Worm (Caenorhabditis elegans) whole organism, mixed stage, embryonic: ENCODE data around the gene gpn-1.

ENCODE experiments used
- M03D4.4 ChIP-seq: sonication (generic microtip); optimal IDR thresholded peaks from 2 replicates; lab custom pipeline; 2017; ENCODE audit warnings: mild to moderate bottlenecking, missing genetic modification characterization, missing compliant biosample characterization
- bed-3 ChIP-seq: fragments of 200-800 bp; sonication (Bioruptor generic); optimal IDR thresholded peaks from 3 replicates; lab custom pipeline; 2018; ENCODE audit warnings: mild to moderate bottlenecking, missing genetic modification characterization, moderate library complexity, missing compliant biosample characterization
- blmp-1 ChIP-seq: fragments of 150-350 bp; optimal IDR thresholded peaks from 2 replicates; lab custom pipeline; 2014; ENCODE audit warnings: missing biosample characterization, missing genetic modification characterization
- ceh-39 ChIP-seq: fragments of 150-350 bp; optimal IDR thresholded peaks from 2 replicates; lab custom pipeline; 2014; ENCODE audit warnings: missing biosample characterization, missing genetic modification characterization
- ceh-43 ChIP-seq: fragments of 200-800 bp; sonication (Bioruptor generic); optimal IDR thresholded peaks from 2 replicates; lab custom pipeline; 2018; ENCODE audit warnings: mild to moderate bottlenecking, missing genetic modification characterization, moderate library complexity, missing compliant biosample characterization
- ces-1 ChIP-seq: fragments of 150-350 bp; optimal IDR thresholded peaks from 2 replicates; lab custom pipeline; 2014; ENCODE audit warnings: missing biosample characterization, missing genetic modification reagents, missing genetic modification characterization
- cnd-1 ChIP-seq: fragments of 200-800 bp; sonication (Bioruptor generic); optimal IDR thresholded peaks from 2 replicates; lab custom pipeline; 2018; ENCODE audit warnings: mild to moderate bottlenecking, missing genetic modification characterization, missing compliant biosample characterization
- drap-1 ChIP-seq: fragments of 200-800 bp; sonication (Bioruptor generic); optimal IDR thresholded peaks from 3 replicates; lab custom pipeline; 2018; ENCODE audit warnings: mild to moderate bottlenecking, missing genetic modification characterization, missing compliant biosample characterization
- elt-1 ChIP-seq: sonication (generic microtip); optimal IDR thresholded peaks from 2 replicates; lab custom pipeline; 2017; ENCODE audit warnings: missing genetic modification characterization, mild to moderate bottlenecking, missing compliant biosample characterization, antibody characterized with exemption, moderate library complexity, borderline replicate concordance; ENCODE audit not compliant: insufficient read depth
- elt-3 ChIP-seq: fragments of 150-350 bp; optimal IDR thresholded peaks from 2 replicates; lab custom pipeline; 2014; ENCODE audit warnings: missing biosample characterization, missing genetic modification characterization
- flh-1 ChIP-seq: fragments of 200-800 bp; sonication (Bioruptor generic); optimal IDR thresholded peaks from 2 replicates; lab custom pipeline; 2018; ENCODE audit warnings: mild to moderate bottlenecking, missing genetic modification characterization, moderate library complexity, missing compliant biosample characterization
- ham-2 ChIP-seq: fragments of 200-800 bp; sonication (Bioruptor generic); optimal IDR thresholded peaks from 2 replicates; lab custom pipeline; 2018; ENCODE audit warnings: mild to moderate bottlenecking, missing genetic modification characterization, missing compliant biosample characterization
- hlh-1 ChIP-seq: fragments of 150-350 bp; optimal IDR thresholded peaks from 2 replicates; lab custom pipeline; 2014; ENCODE audit warnings: missing biosample characterization, missing genetic modification reagents, missing genetic modification characterization
- lin-13 ChIP-seq: fragments of 150-350 bp; optimal IDR thresholded peaks from 2 replicates; lab custom pipeline; 2014; ENCODE audit warnings: missing biosample characterization, missing genetic modification characterization
- lin-32 ChIP-seq: fragments of 200-800 bp; sonication (Bioruptor generic); optimal IDR thresholded peaks from 2 replicates; lab custom pipeline; 2018; ENCODE audit warnings: mild to moderate bottlenecking, missing genetic modification characterization, missing compliant biosample characterization
- lsy-2 ChIP-seq: fragments of 150-350 bp; optimal IDR thresholded peaks from 2 replicates; lab custom pipeline; 2014; ENCODE audit warnings: missing biosample characterization, missing genetic modification characterization
- mab-5 ChIP-seq: fragments of 150-350 bp; optimal IDR thresholded peaks from 2 replicates; lab custom pipeline; 2014; ENCODE audit warnings: missing biosample characterization, missing genetic modification characterization
- mep-1 ChIP-seq: fragments of 150-350 bp; optimal IDR thresholded peaks from 2 replicates; lab custom pipeline; 2017; ENCODE audit warnings: missing biosample characterization, missing genetic modification reagents, missing genetic modification characterization, inconsistent platforms
- mls-2 ChIP-seq: sonication (generic microtip); optimal IDR thresholded peaks from 2 replicates; lab custom pipeline; 2016; ENCODE audit warnings: mild to moderate bottlenecking, missing genetic modification characterization, moderate library complexity, missing compliant biosample characterization
- nhr-2 ChIP-seq: fragments of 150-350 bp; optimal IDR thresholded peaks from 2 replicates; lab custom pipeline; 2014; ENCODE audit warnings: missing biosample characterization, missing genetic modification characterization
- nhr-237 ChIP-seq: fragments of 150-350 bp; optimal IDR thresholded peaks from 2 replicates; lab custom pipeline; 2014; ENCODE audit warnings: missing biosample characterization, missing genetic modification characterization
- nhr-28 ChIP-seq: fragments of 150-350 bp; optimal IDR thresholded peaks from 2 replicates; lab custom pipeline; 2014; ENCODE audit warnings: missing biosample characterization, missing genetic modification characterization
- pha-4 ChIP-seq: fragments of 150-350 bp; optimal IDR thresholded peaks from 2 replicates; lab custom pipeline; 2018; ENCODE audit warnings: missing biosample characterization, missing genetic modification reagents, missing genetic modification characterization
- sem-2 ChIP-seq: fragments of 200-800 bp; sonication (Bioruptor generic); optimal IDR thresholded peaks from 2 replicates; lab custom pipeline; 2018; ENCODE audit warnings: mild to moderate bottlenecking, missing genetic modification characterization, missing compliant biosample characterization
- sptf-1 ChIP-seq: sonication (generic microtip); optimal IDR thresholded peaks from 2 replicates; lab custom pipeline; 2017; ENCODE audit warnings: mild to moderate bottlenecking, missing genetic modification characterization, moderate library complexity, missing compliant biosample characterization
- tbx-8 ChIP-seq: fragments of 200-800 bp; sonication (Bioruptor generic); optimal IDR thresholded peaks from 2 replicates; lab custom pipeline; 2018; ENCODE audit warnings: mild to moderate bottlenecking, missing genetic modification characterization, moderate library complexity, missing compliant biosample characterization
- unc-120 ChIP-seq: sonication (generic microtip); optimal IDR thresholded peaks from 2 replicates; lab custom pipeline; 2017; ENCODE audit warnings: missing genetic modification characterization, missing compliant biosample characterization; ENCODE audit not compliant: poor library complexity, severe bottlenecking
- unc-62 ChIP-seq: fragments of 150-350 bp; optimal IDR thresholded peaks from 2 replicates; lab custom pipeline; 2014; ENCODE audit warnings: missing biosample characterization, missing genetic modification reagents, missing genetic modification characterization
- zip-8 ChIP-seq: fragments of 150-350 bp; optimal IDR thresholded peaks from 2 replicates; lab custom pipeline; 2014; ENCODE audit warnings: missing biosample characterization, missing genetic modification characterization

Gene gpn-1

DNA sequence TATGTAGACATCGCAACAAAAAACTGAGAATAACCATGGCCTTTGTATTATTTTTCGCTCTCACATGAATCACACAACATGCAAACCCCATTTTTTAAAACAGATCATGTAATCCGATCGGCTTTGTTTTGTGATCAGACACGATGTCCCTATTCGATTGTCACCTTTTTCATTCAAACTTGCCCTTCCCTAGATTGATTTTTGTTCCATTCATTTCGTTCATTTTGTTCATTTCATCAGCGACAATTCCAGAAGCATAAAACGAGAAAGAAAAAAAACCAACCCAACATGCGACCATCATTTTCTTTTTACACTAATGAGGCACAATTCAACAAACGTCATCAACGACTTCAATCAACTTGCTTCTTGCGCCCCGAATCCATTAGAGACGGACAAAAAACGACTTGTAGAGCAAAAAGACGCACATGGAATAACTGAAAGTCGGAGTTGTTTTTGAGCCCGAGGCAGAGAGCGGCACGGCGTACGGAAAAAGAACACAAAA lies 30.5 kb upstream of the gpn-1 start, which contains the start of gene F59D12.3:
Gene F59D12.3 (minus strand): TSS at position 51 of the 502 bp plus-strand sequence.
- TF ChIP-seq M03D4.4 (tag; lab: Kevin White, UChicago) = no peak
- no peak for TF ChIP-seq ham-2
- TF ChIP-seq nhr-28 = no peak
- no peak for TF ChIP-seq bed-3 (GFP tag; lab: Kevin White, UChicago)
- TF ChIP-seq unc-62 (GFP tag; lab: Kevin White, UChicago) = no peak
- no peak for TF ChIP-seq nhr-237 (tag; lab: Kevin White, UChicago)
- no peak for TF ChIP-seq mep-1 (tag; lab: Kevin White, UChicago)

DNA sequence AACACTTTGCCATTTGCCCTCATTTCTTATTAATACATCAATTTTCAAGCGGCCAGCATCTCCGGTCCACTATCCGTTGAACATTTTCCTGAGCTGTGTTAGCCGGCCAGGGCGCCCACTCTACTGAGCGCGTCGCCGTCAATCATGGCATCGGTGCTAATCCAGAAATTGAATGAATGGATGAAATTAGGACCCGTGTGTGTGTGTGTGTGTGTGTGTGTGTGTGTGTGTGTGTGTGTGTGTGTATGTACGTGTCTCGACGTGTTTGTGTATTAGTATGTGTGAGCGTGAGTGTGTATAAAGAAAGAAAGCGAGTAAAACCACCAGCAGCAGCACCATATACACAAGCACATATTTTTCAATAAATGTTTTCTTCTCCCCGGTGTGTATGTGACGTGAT lies 28.3 kb upstream of the gpn-1 start:
- peak; percentile 2 for TF ChIP-seq M03D4.4 (tag; lab: Kevin White, UChicago)
- TF ChIP-seq unc-120 = no peak
- TF ChIP-seq ces-1 = peak; percentile 61
- peak; percentile 12 for TF ChIP-seq sptf-1 (tag; lab: Kevin White, UChicago)
- peak; percentile 11 for TF ChIP-seq lin-32 (GFP tag; lab: Kevin White, UChicago)
- peak; percentile 27 for TF ChIP-seq cnd-1 (tag; lab: Kevin White, UChicago)
- no peak for TF ChIP-seq lin-13 (tag; lab: Kevin White, UChicago)
- TF ChIP-seq flh-1 (GFP tag; lab: Kevin White, UChicago) = no peak

DNA sequence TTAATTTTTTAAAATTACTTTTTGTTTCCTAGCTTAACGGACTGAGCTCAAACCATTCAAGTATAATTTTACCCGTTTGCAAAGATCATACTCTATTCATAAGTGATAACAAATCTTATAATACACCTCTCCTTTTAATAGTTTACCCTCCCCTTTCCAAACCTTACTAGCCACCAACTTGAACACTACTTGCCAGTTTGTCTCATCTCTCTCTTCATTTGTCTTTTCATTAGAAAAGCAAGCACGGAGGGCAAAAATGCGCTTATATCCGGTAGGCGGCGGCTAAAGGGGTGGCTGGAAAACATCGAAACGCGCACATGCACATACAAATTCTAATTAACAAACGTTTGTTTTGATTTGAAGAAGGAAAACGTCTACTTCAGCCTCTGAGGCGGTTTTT lies 26.5 kb upstream of the gpn-1 start:
- TF ChIP-seq mls-2 (no peak), unc-120 (no peak), pha-4 (tag; lab: Kevin White, UChicago) (no peak)

DNA sequence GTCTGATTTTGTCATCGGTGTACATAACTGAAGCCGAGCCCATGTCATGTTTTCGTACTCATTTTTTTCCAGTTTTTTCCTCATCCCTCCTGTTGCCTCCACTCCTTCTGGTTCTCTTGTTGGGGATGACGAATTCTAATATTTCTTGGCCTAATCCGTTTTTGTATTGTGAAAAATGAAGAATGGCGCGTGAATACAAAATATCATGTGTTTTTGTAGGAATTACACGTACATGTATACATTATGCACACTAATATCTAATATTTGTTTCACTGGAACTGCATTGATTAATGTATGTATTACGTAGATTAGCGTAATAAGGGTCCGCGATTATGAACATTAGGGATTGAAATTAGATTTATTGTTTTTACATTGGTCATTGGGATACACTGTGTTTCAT lies 25.9 kb upstream of the gpn-1 start:
- no peak for TF ChIP-seq nhr-28
- TF ChIP-seq sptf-1 (tag; lab: Kevin White, UChicago) = no peak
- TF ChIP-seq mls-2 = no peak
- TF ChIP-seq elt-1 (tag; lab: Kevin White, UChicago) = no peak
- TF ChIP-seq drap-1 (GFP tag; lab: Kevin White, UChicago) = no peak
- TF ChIP-seq sem-2 (GFP tag; lab: Kevin White, UChicago) = no peak
- TF ChIP-seq mep-1 (tag; lab: Kevin White, UChicago) = no peak
- TF ChIP-seq hlh-1 (tag; lab: Kevin White, UChicago) = no peak
- TF ChIP-seq elt-3 (tag; lab: Kevin White, UChicago) = no peak
- no peak for TF ChIP-seq lsy-2 (tag; lab: Kevin White, UChicago)
- no peak for TF ChIP-seq nhr-2 (tag; lab: Kevin White, UChicago)
- TF ChIP-seq tbx-8 (GFP tag; lab: Kevin White, UChicago) = no peak
- no peak for TF ChIP-seq blmp-1 (tag; lab: Kevin White, UChicago)
- no peak for TF ChIP-seq flh-1 (GFP tag; lab: Kevin White, UChicago)
- no peak for TF ChIP-seq lin-32 (GFP tag; lab: Kevin White, UChicago)
- TF ChIP-seq mab-5 (tag; lab: Kevin White, UChicago) = no peak
- TF ChIP-seq ceh-43 (GFP tag; lab: Kevin White, UChicago) = no peak
- TF ChIP-seq, all 35 proteins: peak for 0

DNA sequence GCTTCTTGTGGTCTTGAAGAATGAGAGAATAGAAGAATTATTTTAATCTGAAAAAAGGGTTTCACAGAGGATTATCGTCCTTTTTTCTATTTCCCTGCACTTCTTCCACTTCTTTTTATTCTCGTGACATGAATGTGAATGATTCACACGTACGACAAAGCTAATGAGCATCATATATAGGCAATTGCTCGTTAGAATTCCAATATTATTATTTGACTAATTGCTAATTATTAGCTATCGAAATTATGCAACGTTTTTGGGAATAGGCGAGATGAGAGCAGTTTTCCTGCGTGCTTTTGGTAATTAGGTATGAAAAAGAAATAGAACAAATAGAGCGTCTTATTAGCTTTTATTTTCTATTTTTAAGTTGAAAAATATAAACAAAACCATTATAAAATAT lies 23.7 kb upstream of the gpn-1 start:
- TF ChIP-seq ces-1 (no peak), ceh-39 (tag; lab: Kevin White, UChicago) (no peak), M03D4.4 (tag; lab: Kevin White, UChicago) (no peak), tbx-8 (GFP tag; lab: Kevin White, UChicago) (no peak), nhr-2 (tag; lab: Kevin White, UChicago) (no peak), nhr-237 (tag; lab: Kevin White, UChicago) (no peak), zip-8 (tag; lab: Kevin White, UChicago) (no peak), elt-3 (tag; lab: Kevin White, UChicago) (no peak), lsy-2 (tag; lab: Kevin White, UChicago) (no peak), cnd-1 (tag; lab: Kevin White, UChicago) (no peak)
- TF ChIP-seq, all 35 proteins: peak for 0

DNA sequence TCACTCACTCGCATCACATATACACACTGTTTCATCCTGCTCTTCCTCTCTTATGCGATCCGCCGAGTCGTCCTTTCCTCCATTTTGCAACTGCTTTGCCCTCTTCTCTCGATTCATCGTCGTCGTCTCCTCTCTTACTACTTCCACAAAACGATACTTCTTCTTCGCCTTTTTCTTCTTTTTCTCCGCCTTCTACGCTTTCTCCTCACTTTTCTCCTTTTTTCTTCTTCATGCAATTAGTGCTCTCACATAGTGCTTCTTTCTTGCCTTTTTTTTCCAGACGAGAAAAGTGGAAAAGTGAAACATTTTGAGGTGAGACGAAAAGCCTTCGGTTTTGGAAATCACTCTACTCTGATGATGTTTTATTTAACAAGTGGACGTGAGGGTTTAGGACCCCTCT lies 21.9 kb upstream of the gpn-1 start:
- no peak for TF ChIP-seq elt-1 (tag; lab: Kevin White, UChicago)
- TF ChIP-seq ces-1 = peak; percentile 77
- TF ChIP-seq M03D4.4 (tag; lab: Kevin White, UChicago) = no peak
